Worm (Caenorhabditis elegans): ENCODE measurements around the gene cest-1.2.

cest-1.2 gene

DNA sequence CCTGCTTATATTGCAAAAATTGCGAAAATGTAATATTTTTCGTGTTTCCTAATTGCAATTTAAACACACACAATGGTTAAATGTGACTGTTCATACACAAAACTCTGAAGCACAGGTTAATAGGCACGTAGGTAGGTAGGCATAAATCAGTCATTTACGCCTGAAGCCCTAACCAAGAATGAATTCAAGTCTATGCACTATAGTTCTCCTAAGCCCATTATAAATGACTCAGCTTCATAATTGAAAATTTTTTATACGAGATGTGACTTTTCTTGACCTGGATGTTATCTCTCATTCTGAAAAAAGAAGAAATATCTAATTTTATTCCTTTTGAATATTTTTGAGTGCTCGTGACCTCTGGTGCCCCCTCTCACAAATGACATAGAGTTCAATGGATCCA lies 18.8 kb downstream of the cest-1.2 start:
- no peak for TF ChIP-seq zip-2 (tag; optimal IDR thresholded peaks at IDR 0.05)
- peak in 1 of 2 experiments; percentile 92 for TF ChIP-seq unc-62 (GFP tag; optimal IDR thresholded peaks at IDR 0.05 in 1 of 2)
- TF ChIP-seq unc-62 (tag; optimal IDR thresholded peaks at IDR 0.05), result no peak
- no peak for TF ChIP-seq Y105C5A.15 (GFP tag; IDR thresholded peaks at IDR 0.05)

ce11 chrV:14140733-14141132 lies 19.9 kb downstream of the cest-1.2 start:
- TF ChIP-seq snpc-4 (tag; optimal IDR thresholded peaks at IDR 0.05) (no peak), ces-1 (GFP tag; optimal IDR thresholded peaks at IDR 0.05) (peak; percentile 96), F26F4.8 (GFP tag; conservative IDR thresholded peaks at IDR 0.05) (no peak), D1046.2 (GFP tag; IDR thresholded peaks at IDR 0.05) (no peak), egl-43 (GFP tag; IDR thresholded peaks at IDR 0.05) (no peak), tag-97 (GFP tag; IDR thresholded peaks at IDR 0.05) (no peak), mxl-2 (GFP tag; conservative IDR thresholded peaks at IDR 0.05) (no peak), ctbp-1 (GFP tag; IDR thresholded peaks at IDR 0.05) (0 out of 2 replicates have a peak, but pooled peaks have one; percentile 8), mdl-1 (tag; optimal IDR thresholded peaks at IDR 0.05) (no peak), fkh-10 (GFP tag; optimal IDR thresholded peaks at IDR 0.05) (peak; percentile 82), lsy-2 (tag; optimal IDR thresholded peaks at IDR 0.05) (peak in 1 of 2 experiments; percentile 4), Y48G9A.11 (GFP tag; IDR thresholded peaks at IDR 0.05) (no peak), ceh-20 (GFP tag; IDR thresholded peaks at IDR 0.05) (no peak)

DNA sequence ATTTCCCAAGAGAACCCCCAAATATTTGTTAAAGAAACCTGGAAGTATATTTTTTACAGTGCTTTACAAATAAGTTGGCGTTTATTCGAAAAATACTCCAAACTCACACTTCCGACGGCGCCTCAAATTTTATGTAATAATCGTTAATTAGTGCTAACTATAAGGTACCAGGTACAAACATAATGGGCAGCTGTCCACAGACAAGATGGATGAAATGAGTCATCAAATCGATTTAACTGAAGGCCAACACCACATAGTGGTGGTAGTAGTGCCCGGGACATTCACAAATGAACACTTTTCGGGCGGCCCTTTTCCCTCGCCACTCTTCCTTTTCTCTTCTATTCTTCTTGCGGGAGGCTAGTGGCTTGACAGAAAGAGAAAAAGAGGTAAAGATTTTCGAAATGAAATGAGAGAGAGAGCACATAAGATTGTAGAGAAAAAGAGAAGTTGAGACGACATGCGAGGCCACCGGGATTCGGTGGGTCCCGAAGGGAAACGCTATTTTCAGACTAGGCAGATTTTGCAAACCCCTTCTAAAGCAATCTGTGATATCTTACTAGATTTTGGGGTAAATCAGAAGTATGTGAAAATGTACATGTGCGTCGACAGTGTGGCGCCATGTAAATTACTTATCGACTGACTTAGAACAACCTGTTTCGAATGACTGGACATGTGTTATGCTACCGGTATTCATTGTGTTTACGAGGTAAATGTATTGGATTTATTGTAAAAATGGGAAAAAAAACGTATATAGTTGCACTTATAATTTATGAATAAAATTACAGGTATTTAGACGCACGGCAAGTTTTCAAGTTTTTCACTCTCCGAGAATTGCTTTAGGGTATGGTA lies 21.2 kb downstream of the cest-1.2 start:
- TF ChIP-seq mep-1 (tag; optimal IDR thresholded peaks at IDR 0.05), result peak; percentile 24
- TF ChIP-seq Y48G9A.11 (GFP tag; IDR thresholded peaks at IDR 0.05), result no peak
- peak; percentile 67 for TF ChIP-seq aha-1 (tag)
- no peak for TF ChIP-seq set-16 (GFP tag; IDR thresholded peaks at IDR 0.05)
- TF ChIP-seq nhr-6 (tag; optimal IDR thresholded peaks at IDR 0.05), result peak; percentile 61
- TF ChIP-seq fkh-10 (GFP tag; optimal IDR thresholded peaks at IDR 0.05), result no peak
- peak; percentile 10 for TF ChIP-seq hlh-11 (tag; optimal IDR thresholded peaks at IDR 0.05)
- no peak for TF ChIP-seq skn-1 (tag; optimal IDR thresholded peaks at IDR 0.05)
- TF ChIP-seq nhr-25 (tag; optimal IDR thresholded peaks at IDR 0.05; ENCODE audit: borderline replicate concordance, insufficient read depth), result peak; percentile 10

DNA sequence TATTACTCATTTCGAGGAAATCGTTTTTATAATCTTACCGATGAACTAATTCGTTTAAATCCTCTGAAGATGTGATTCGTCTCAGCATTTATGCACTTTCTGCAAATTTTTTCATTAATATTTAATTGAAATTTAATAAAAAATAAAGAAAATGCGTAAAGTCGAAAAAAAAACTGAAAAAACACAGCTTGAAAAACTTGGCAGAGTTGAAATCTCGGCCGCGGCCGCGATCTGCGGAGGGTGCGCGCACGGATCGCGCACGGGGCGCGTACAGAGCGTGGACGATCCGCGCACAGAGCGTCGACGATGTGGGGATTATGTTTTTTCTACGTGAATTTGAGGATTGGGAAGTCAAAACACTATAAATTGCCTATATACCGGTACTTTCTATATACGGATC lies 22.9 kb downstream of the cest-1.2 start, which contains the start of gene AH10.4:
AH10.4 (minus strand) TSS at position 101 of the 400 bp plus-strand sequence.
- TF ChIP-seq set-16 (GFP tag; IDR thresholded peaks at IDR 0.05), result peak; percentile 42; the same call in 1 of the 2 replicates

DNA sequence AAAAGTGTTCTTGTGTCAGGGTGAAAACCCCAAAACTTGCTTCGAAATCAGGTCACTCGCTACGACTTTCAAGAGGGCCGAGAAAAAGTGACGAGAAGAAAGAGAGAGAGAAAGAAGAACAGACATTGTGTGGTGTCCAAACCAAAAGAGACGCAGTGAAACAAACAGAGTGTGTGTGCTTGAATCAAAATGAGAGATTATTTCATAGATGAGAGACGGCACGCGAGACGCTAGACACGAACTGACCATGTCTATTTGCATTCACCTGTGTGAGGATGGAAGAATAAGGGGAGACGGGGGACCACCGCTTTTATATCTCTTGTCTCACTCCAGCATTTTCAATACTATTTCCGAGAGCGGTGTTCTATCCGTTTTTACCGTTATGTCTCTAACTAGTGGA lies 24.5 kb downstream of the cest-1.2 start:
- no peak for TF ChIP-seq arid-1 (GFP tag; conservative IDR thresholded peaks at IDR 0.05)
- peak; percentile 33 to 69 for TF ChIP-seq lsy-2 (tag; optimal IDR thresholded peaks at IDR 0.05)
- TF ChIP-seq F26F4.8 (GFP tag; conservative IDR thresholded peaks at IDR 0.05), result no peak
- no peak for TF ChIP-seq nhr-10 (tag; optimal IDR thresholded peaks at IDR 0.05)
- no peak for TF ChIP-seq snpc-4 (tag; optimal IDR thresholded peaks at IDR 0.05)
- no peak for TF ChIP-seq nhr-111 (GFP tag; optimal IDR thresholded peaks at IDR 0.05)
- peak; percentile 62 for TF ChIP-seq hmg-1.1 (GFP tag; IDR thresholded peaks at IDR 0.05)
- TF ChIP-seq daf-12 (tag; optimal IDR thresholded peaks at IDR 0.05), result no peak
- peak; percentile 61 for TF ChIP-seq nhr-77 (tag; optimal IDR thresholded peaks at IDR 0.05)
- no peak for TF ChIP-seq vab-7 (GFP tag; IDR thresholded peaks at IDR 0.05)
- TF ChIP-seq set-16 (GFP tag; IDR thresholded peaks at IDR 0.05), result no peak
- no peak for TF ChIP-seq saeg-2 (GFP tag; IDR thresholded peaks at IDR 0.05)
- TF ChIP-seq ama-1 (optimal IDR thresholded peaks at IDR 0.05), result no peak
- no peak for TF ChIP-seq lin-1 (GFP tag; IDR thresholded peaks at IDR 0.05)
- TF ChIP-seq nhr-102 (tag; optimal IDR thresholded peaks at IDR 0.05), result peak; percentile 4
- TF ChIP-seq tra-1 (GFP tag; IDR thresholded peaks at IDR 0.05), result no peak
- no peak for TF ChIP-seq F44E2.7 (GFP tag; IDR thresholded peaks at IDR 0.05)
- TF ChIP-seq mdl-1 (tag; optimal IDR thresholded peaks at IDR 0.05), result peak; percentile 53 to 90
- no peak for TF ChIP-seq dmd-9 (GFP tag; IDR thresholded peaks at IDR 0.05)
- TF ChIP-seq duxl-1 (tag; optimal IDR thresholded peaks at IDR 0.05; ENCODE audit: poor library complexity), result no peak
- TF ChIP-seq nhr-25 (tag; optimal IDR thresholded peaks at IDR 0.05; ENCODE audit: borderline replicate concordance, insufficient read depth), result no peak
- TF ChIP-seq nhr-41 (GFP tag; IDR thresholded peaks at IDR 0.05), result no peak
- TF ChIP-seq unc-62 (GFP tag; optimal IDR thresholded peaks at IDR 0.05 in 1 of 2), result peak in 1 of 2 experiments; percentile 74
- no peak for TF ChIP-seq unc-62 (tag; optimal IDR thresholded peaks at IDR 0.05)
- peak; percentile 83 for TF ChIP-seq nhr-28 (tag; optimal IDR thresholded peaks at IDR 0.05)
- TF ChIP-seq lin-13 (GFP tag; optimal IDR thresholded peaks at IDR 0.05), result no peak
